Fruit fly (Drosophila melanogaster) whole organism, embryonic: ENCODE data around the gene CG14269.

Experiments used
- ATbp ChIP-seq: fragments of 200-800 bp; sonication (Bioruptor generic); optimal IDR thresholded peaks from 2 replicates; lab custom pipeline; 2017; ENCODE audit warnings: missing biosample characterization, mild to moderate bottlenecking, missing genetic modification characterization, missing genetic modification reagents
- B-H1 ChIP-seq: fragments of 200-800 bp; sonication (Bioruptor generic); IDR thresholded peaks from 3 replicates; pipeline ENCODE4 v1.3.6; 2022; ENCODE audit warnings: missing biosample characterization, missing genetic modification characterization
- C15 ChIP-seq: fragments of 200-800 bp; sonication (Bioruptor generic); IDR thresholded peaks from 3 replicates; pipeline ENCODE4 v1.3.6; 2022; ENCODE audit warnings: missing biosample characterization, missing genetic modification characterization
- CG10366 ChIP-seq: fragments of 200-800 bp; sonication (Bioruptor generic); IDR thresholded peaks from 2 replicates; pipeline ENCODE4 v1.3.6; 2022; ENCODE audit warnings: missing biosample characterization, missing genetic modification characterization
- CG10979 ChIP-seq: fragments of 200-800 bp; sonication (Bioruptor generic); optimal IDR thresholded peaks from 2 replicates; lab custom pipeline; 2018; ENCODE audit warnings: missing biosample characterization, mild to moderate bottlenecking, missing genetic modification characterization, moderate library complexity
- CG12769 ChIP-seq: fragments of 200-800 bp; sonication (Bioruptor generic); optimal IDR thresholded peaks from 2 replicates; lab custom pipeline; 2019; ENCODE audit warnings: missing biosample characterization, mild to moderate bottlenecking, missing genetic modification characterization, moderate library complexity
- CG13287 ChIP-seq: fragments of 200-800 bp; sonication (Bioruptor generic); IDR thresholded peaks from 2 replicates; pipeline ENCODE4 v1.3.6; 2022; ENCODE audit warnings: missing biosample characterization, missing genetic modification characterization; ENCODE audit not compliant: partially characterized antibody
- CG13624 ChIP-seq: fragments of 200-800 bp; sonication (Bioruptor generic); optimal IDR thresholded peaks from 2 replicates; lab custom pipeline; 2016; ENCODE audit warnings: missing biosample characterization, missing genetic modification characterization
- CG14667 ChIP-seq: fragments of 200-800 bp; sonication (Bioruptor generic); IDR thresholded peaks from 2 replicates; pipeline ENCODE4 v1.3.6; 2022; ENCODE audit warnings: missing biosample characterization, missing genetic modification characterization
- CG17359 ChIP-seq: fragments of 200-800 bp; sonication (Bioruptor generic); optimal IDR thresholded peaks from 3 replicates; lab custom pipeline; 2018; ENCODE audit warnings: missing biosample characterization, mild to moderate bottlenecking, missing genetic modification characterization, moderate library complexity
- CG17912 ChIP-seq: fragments of 200-800 bp; sonication (Bioruptor generic); optimal IDR thresholded peaks from 2 replicates; lab custom pipeline; 2018; ENCODE audit warnings: missing biosample characterization, mild to moderate bottlenecking, missing genetic modification characterization
- CG2712 ChIP-seq: fragments of 200-800 bp; optimal IDR thresholded peaks from 3 replicates; lab custom pipeline; 2019; ENCODE audit warnings: missing biosample characterization, mild to moderate bottlenecking, missing genetic modification characterization, moderate library complexity
- CG2875 ChIP-seq: fragments of 200-800 bp; sonication (Bioruptor generic); optimal IDR thresholded peaks from 2 replicates; lab custom pipeline; 2017; ENCODE audit warnings: missing biosample characterization, mild to moderate bottlenecking, missing genetic modification characterization, missing genetic modification reagents
- CG3065 ChIP-seq: fragments of 200-800 bp; sonication (Bioruptor generic); optimal IDR thresholded peaks from 2 replicates; lab custom pipeline; 2016; ENCODE audit warnings: missing biosample characterization, missing genetic modification characterization
- CG33213 ChIP-seq: fragments of 200-800 bp; sonication (Bioruptor generic); optimal IDR thresholded peaks from 3 replicates; lab custom pipeline; 2016; ENCODE audit warnings: missing biosample characterization, missing genetic modification characterization
- CG4404 ChIP-seq: fragments of 200-800 bp; sonication (Bioruptor generic); IDR thresholded peaks from 2 replicates; pipeline ENCODE4 v1.3.6; 2022; ENCODE audit warnings: missing biosample characterization, missing genetic modification characterization
- CG4617 ChIP-seq: fragments of 200-800 bp; sonication (Bioruptor generic); optimal IDR thresholded peaks from 3 replicates; lab custom pipeline; 2016; ENCODE audit warnings: missing biosample characterization, missing genetic modification characterization, borderline replicate concordance
- CG6272 ChIP-seq: fragments of 200-800 bp; sonication (Bioruptor generic); IDR thresholded peaks from 2 replicates; pipeline ENCODE4 v1.3.6; 2022; ENCODE audit warnings: missing biosample characterization, missing genetic modification characterization
- D19A ChIP-seq: fragments of 200-800 bp; optimal IDR thresholded peaks from 3 replicates; lab custom pipeline; 2019; ENCODE audit warnings: missing biosample characterization, mild to moderate bottlenecking, missing genetic modification characterization, moderate library complexity
- Dll ChIP-seq: fragments of 200-800 bp; sonication (Bioruptor generic); IDR thresholded peaks from 4 replicates; pipeline ENCODE4 v1.3.6; 2022; ENCODE audit warnings: missing biosample characterization, missing genetic modification characterization; ENCODE audit not compliant: partially characterized antibody
- GATAe ChIP-seq: fragments of 200-800 bp; sonication (Bioruptor generic); conservative IDR thresholded peaks from 2 replicates; pipeline ENCODE4 v1.3.6; 2022; ENCODE audit warnings: missing biosample characterization, missing genetic modification characterization
- Gsc ChIP-seq: fragments of 200-800 bp; sonication (Bioruptor generic); IDR thresholded peaks from 2 replicates; pipeline ENCODE4 v1.3.6; 2022; ENCODE audit warnings: missing biosample characterization, missing genetic modification characterization
- HLH3B ChIP-seq: fragments of 200-800 bp; sonication (Bioruptor generic); IDR thresholded peaks from 2 replicates; pipeline ENCODE4 v1.3.6; 2022; ENCODE audit warnings: missing biosample characterization, missing genetic modification characterization
- MESR4 ChIP-seq: fragments of 200-800 bp; sonication (Bioruptor generic); optimal IDR thresholded peaks from 2 replicates; lab custom pipeline; 2018; ENCODE audit warnings: missing biosample characterization, mild to moderate bottlenecking, missing genetic modification characterization, moderate library complexity
- Max ChIP-seq: fragments of 200-800 bp; sonication (Bioruptor generic); optimal IDR thresholded peaks from 2 replicates; lab custom pipeline; 2016; ENCODE audit warnings: missing biosample characterization, mild to moderate bottlenecking, missing genetic modification characterization
- Stat92E ChIP-seq, 3 experiments: fragments of >200 bp in 2 of 3; fragments of 200-800 bp in 1 of 3; sonication (Bioruptor generic) in 1 of 3; optimal IDR thresholded peaks; 2 replicates each; lab custom pipeline; 2017 to 2019; ENCODE audit warnings: missing biosample characterization in 3 of 3, missing genetic modification characterization in 3 of 3, mild to moderate bottlenecking in 1 of 3, moderate library complexity in 1 of 3
- Tbp ChIP-seq: fragments of >200 bp; optimal IDR thresholded peaks from 2 replicates; lab custom pipeline; 2018; ENCODE audit warnings: missing biosample characterization, missing genetic modification characterization
- ato ChIP-seq: fragments of 200-800 bp; sonication (Bioruptor generic); IDR thresholded peaks from 2 replicates; pipeline ENCODE4 v1.3.6; 2022; ENCODE audit warnings: missing biosample characterization, missing genetic modification characterization; ENCODE audit not compliant: partially characterized antibody
- bigmax ChIP-seq: fragments of 200-800 bp; sonication (Bioruptor generic); optimal IDR thresholded peaks from 2 replicates; lab custom pipeline; 2018; ENCODE audit warnings: missing biosample characterization, mild to moderate bottlenecking, missing genetic modification characterization
- chm ChIP-seq: fragments of 200-800 bp; sonication (Bioruptor generic); IDR thresholded peaks from 2 replicates; pipeline ENCODE4 v1.3.6; 2022; ENCODE audit warnings: missing biosample characterization, missing genetic modification characterization
- ci ChIP-seq: fragments of 200-800 bp; sonication (Bioruptor generic); IDR thresholded peaks from 3 replicates; pipeline ENCODE4 v1.3.6; 2022; ENCODE audit warnings: missing biosample characterization, missing genetic modification characterization
- dm ChIP-seq: fragments of 200-800 bp; sonication (Bioruptor generic); optimal IDR thresholded peaks from 3 replicates; lab custom pipeline; 2016; ENCODE audit warnings: missing biosample characterization, missing genetic modification characterization
- gt ChIP-seq: fragments of 200-800 bp; sonication (Bioruptor generic); IDR thresholded peaks from 2 replicates; pipeline ENCODE4 v1.3.6; 2022; ENCODE audit warnings: missing biosample characterization, missing genetic modification characterization
- jumu ChIP-seq: fragments of 200-800 bp; sonication (Bioruptor generic); optimal IDR thresholded peaks from 3 replicates; lab custom pipeline; 2016; ENCODE audit warnings: missing biosample characterization, missing genetic modification characterization
- lab ChIP-seq: fragments of 200-800 bp; sonication (Bioruptor generic); optimal IDR thresholded peaks from 3 replicates; lab custom pipeline; 2017; ENCODE audit warnings: missing biosample characterization, missing genetic modification characterization, mild to moderate bottlenecking, moderate library complexity, missing genetic modification reagents
- mirr ChIP-seq: fragments of 200-800 bp; sonication (Bioruptor generic); optimal IDR thresholded peaks from 3 replicates; lab custom pipeline; 2018; ENCODE audit warnings: missing biosample characterization, mild to moderate bottlenecking, missing genetic modification characterization
- mld ChIP-seq: fragments of 200-800 bp; sonication (Bioruptor generic); IDR thresholded peaks from 3 replicates; pipeline ENCODE4 v1.3.6; 2022; ENCODE audit warnings: missing biosample characterization, missing genetic modification characterization; ENCODE audit not compliant: partially characterized antibody
- nau ChIP-seq: fragments of 200-800 bp; sonication (Bioruptor generic); optimal IDR thresholded peaks from 3 replicates; lab custom pipeline; 2017; ENCODE audit warnings: missing biosample characterization, mild to moderate bottlenecking, missing genetic modification characterization, missing genetic modification reagents
- p53 ChIP-seq: fragments of 200-800 bp; sonication (Bioruptor generic); optimal IDR thresholded peaks from 2 replicates; lab custom pipeline; 2016; ENCODE audit warnings: missing biosample characterization, missing genetic modification characterization
- pan ChIP-seq, 4 experiments: fragments of >200 bp in 3 of 4; fragments of 200-800 bp in 1 of 4; sonication (Bioruptor generic) in 1 of 4; optimal IDR thresholded peaks in 3 of 4; IDR thresholded peaks in 1 of 4; 2 replicates each; pipeline versions ENCODE4 v1.3.6 to Lab custom; 2017 to 2022; ENCODE audit warnings: missing biosample characterization in 2 of 4, missing genetic modification characterization in 2 of 4, mixed read lengths in 1 of 4
- sens ChIP-seq: fragments of 200-800 bp; sonication (Bioruptor generic); peaks from one replicate; lab custom pipeline; 2016; ENCODE audit warnings: missing biosample characterization, missing genetic modification characterization
- slbo ChIP-seq: fragments of 200-800 bp; sonication (Bioruptor generic); IDR thresholded peaks from 2 replicates; pipeline ENCODE4 v1.3.6; 2022; ENCODE audit warnings: missing biosample characterization, missing genetic modification characterization
- slp2 ChIP-seq: fragments of 200-800 bp; sonication (Bioruptor generic); optimal IDR thresholded peaks from 2 replicates; lab custom pipeline; 2016; ENCODE audit warnings: missing biosample characterization, missing genetic modification characterization
- sug ChIP-seq: fragments of 200-800 bp; optimal IDR thresholded peaks from 2 replicates; lab custom pipeline; 2019; ENCODE audit warnings: missing biosample characterization, mild to moderate bottlenecking, missing genetic modification characterization, moderate library complexity
- tio ChIP-seq: fragments of 200-800 bp; sonication (Bioruptor generic); optimal IDR thresholded peaks from 2 replicates; lab custom pipeline; 2017; ENCODE audit warnings: missing biosample characterization, missing genetic modification characterization, inconsistent platforms
- toy ChIP-seq: fragments of 200-800 bp; sonication (Bioruptor generic); IDR thresholded peaks from 2 replicates; pipeline ENCODE4 v1.3.6; 2022; ENCODE audit warnings: missing biosample characterization, missing genetic modification characterization
- tx ChIP-seq: fragments of 200-800 bp; sonication (Bioruptor generic); optimal IDR thresholded peaks from 2 replicates; lab custom pipeline; 2016; ENCODE audit warnings: missing biosample characterization, missing genetic modification characterization
- vfl ChIP-seq: fragments of 200-800 bp; sonication (Bioruptor generic); optimal IDR thresholded peaks from 2 replicates; lab custom pipeline; 2016; ENCODE audit warnings: missing biosample characterization, missing genetic modification characterization
- zen ChIP-seq: fragments of 200-800 bp; sonication (Bioruptor generic); optimal IDR thresholded peaks from 3 replicates; lab custom pipeline; 2018; ENCODE audit warnings: missing biosample characterization, mild to moderate bottlenecking, missing genetic modification characterization, moderate library complexity
- zfh1 ChIP-seq: fragments of 200-800 bp; sonication (Bioruptor generic); IDR thresholded peaks from 3 replicates; pipeline ENCODE4 v1.3.6; 2022; ENCODE audit warnings: missing biosample characterization, missing genetic modification characterization

CG14269 gene

DNA sequence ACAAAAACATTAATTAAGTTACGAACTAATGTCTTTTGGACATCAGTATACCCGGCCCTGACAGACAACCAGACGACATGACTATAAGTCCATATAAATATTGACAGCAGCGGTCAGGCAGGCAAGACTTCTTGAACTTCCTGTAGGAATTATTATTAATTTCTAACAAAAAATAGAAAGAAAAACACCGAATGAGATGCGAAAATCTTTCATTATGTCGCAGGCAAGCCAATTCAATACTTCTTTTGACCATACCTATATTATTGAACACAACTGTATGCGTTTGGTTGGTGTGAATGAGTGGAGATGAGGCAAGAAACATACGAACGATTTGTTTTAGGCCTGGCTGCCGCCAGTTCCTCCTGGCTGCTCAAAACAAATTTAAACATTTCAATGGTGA lies 10.6 kb downstream of the CG14269 start (continued):
- TF ChIP-seq tio (GFP tag; lab: Kevin White, UChicago): peak; percentile 63
- peak; percentile 37 for TF ChIP-seq CG33213 (GFP tag; lab: Kevin White, UChicago)
- peak; percentile 84 for TF ChIP-seq HLH3B
- peak; percentile 90 for TF ChIP-seq ci (GFP tag; lab: Robert Waterston, UW)
- peak; percentile 97 for TF ChIP-seq sens (GFP tag; lab: Kevin White, UChicago)
- peak; percentile 87 for TF ChIP-seq chm
- TF ChIP-seq CG3065 (GFP tag; lab: Kevin White, UChicago): peak; percentile 34
- peak; percentile 32 for TF ChIP-seq CG4617 (GFP tag; lab: Kevin White, UChicago)
- no peak for TF ChIP-seq GATAe
- TF ChIP-seq CG2712 (tag; lab: Kevin White, UChicago): peak; percentile 87
- peak; percentile 75 for TF ChIP-seq CG10979 (tag; lab: Kevin White, UChicago)
- TF ChIP-seq gt (GFP tag; lab: Robert Waterston, UW): no peak
- no peak for TF ChIP-seq CG17912
- TF ChIP-seq D19A (tag; lab: Kevin White, UChicago): peak; percentile 72
- TF ChIP-seq dm (GFP tag; lab: Kevin White, UChicago): peak; percentile 46
- TF ChIP-seq toy: 0 out of 2 replicates have a peak, but pooled peaks have one; percentile 28
- TF ChIP-seq zfh1: peak; percentile 85
- no peak for TF ChIP-seq mld (GFP tag; lab: Robert Waterston, UW)
- TF ChIP-seq Max (GFP tag; lab: Kevin White, UChicago): peak; percentile 30
- TF ChIP-seq Stat92E (GFP tag; optimal IDR thresholded peaks at IDR 0.05; lab: Kevin White, UChicago): no peak
- no peak for TF ChIP-seq CG13287 (GFP tag; lab: Robert Waterston, UW)
- TF ChIP-seq CG6272 (GFP tag; lab: Robert Waterston, UW): peak; percentile 41; the same call in 1 of the 2 replicates
- TF ChIP-seq CG17359: peak; percentile 89
- TF ChIP-seq CG10366 (GFP tag; lab: Robert Waterston, UW): peak; percentile 91
- peak; percentile 79 for TF ChIP-seq ATbp
- TF ChIP-seq tx (GFP tag; lab: Kevin White, UChicago): peak; percentile 67
- TF ChIP-seq mirr (GFP tag; lab: Kevin White, UChicago): no peak
- peak; percentile 85 for TF ChIP-seq lab (GFP tag; lab: Kevin White, UChicago)
- TF ChIP-seq sug: peak; percentile 22
- peak; percentile 73 for TF ChIP-seq CG2875 (GFP tag; lab: Kevin White, UChicago)
- no peak for TF ChIP-seq ato (GFP tag; lab: Robert Waterston, UW)
- TF ChIP-seq nau (GFP tag; lab: Kevin White, UChicago): peak; percentile 81
- no peak for TF ChIP-seq pan (optimal IDR thresholded peaks at IDR 0.05; lab: Kevin White, UChicago)
- TF ChIP-seq pan (GFP tag; optimal IDR thresholded peaks at IDR 0.05 in 1 of 2, IDR thresholded peaks at IDR 0.05 in 1 of 2): peak in 1 of 2 experiments; percentile 89
- TF ChIP-seq bigmax (GFP tag; lab: Kevin White, UChicago): peak; percentile 10
- TF ChIP-seq CG4404 (GFP tag; lab: Robert Waterston, UW): peak; percentile 53
- TF ChIP-seq Dll (GFP tag; lab: Robert Waterston, UW): no peak
- 0 out of 3 replicates have a peak, but pooled peaks have one; percentile 57 for TF ChIP-seq C15 (GFP tag; lab: Robert Waterston, UW)
- peak; percentile 81 for TF ChIP-seq slp2 (GFP tag; lab: Kevin White, UChicago)
- peak; percentile 15 for TF ChIP-seq MESR4 (GFP tag; lab: Kevin White, UChicago)
- peak; percentile 56 for TF ChIP-seq zen (tag; lab: Kevin White, UChicago)
- TF ChIP-seq B-H1 (GFP tag; lab: Robert Waterston, UW): peak; percentile 79
- peak; percentile 65 for TF ChIP-seq jumu (GFP tag; lab: Kevin White, UChicago)
- peak; percentile 87 for TF ChIP-seq CG12769 (tag; lab: Kevin White, UChicago)
- no peak for TF ChIP-seq p53 (GFP tag; lab: Kevin White, UChicago)
- TF ChIP-seq slbo: peak; percentile 84
- peak; percentile 67 for TF ChIP-seq CG14667 (GFP tag; lab: Robert Waterston, UW)
- peak; percentile 66 for TF ChIP-seq CG13624 (GFP tag; lab: Kevin White, UChicago)
- TF ChIP-seq Gsc (GFP tag; lab: Robert Waterston, UW): peak; percentile 63
- peak; percentile 74 for TF ChIP-seq vfl (GFP tag; lab: Kevin White, UChicago)
- TF ChIP-seq Tbp (GFP tag; lab: Kevin White, UChicago): no peak
